Fruit fly (Drosophila melanogaster) whole organism, embryonic: Measurements from ENCODE around the gene CG5043.

Experiments
- BEAF-32 ChIP-seq: fragments of 200-800 bp; sonication (Bioruptor generic); optimal IDR thresholded peaks from 3 replicates; lab custom pipeline; 2017; ENCODE audit warnings: missing biosample characterization, missing genetic modification characterization, mild to moderate bottlenecking, moderate library complexity, missing genetic modification reagents
- C15 ChIP-seq: fragments of 200-800 bp; sonication (Bioruptor generic); IDR thresholded peaks from 3 replicates; pipeline ENCODE4 v1.3.6; 2022; ENCODE audit warnings: missing biosample characterization, missing genetic modification characterization
- CG10147 ChIP-seq: fragments of 200-800 bp; sonication (Bioruptor generic); optimal IDR thresholded peaks from 2 replicates; lab custom pipeline; 2019; ENCODE audit warnings: missing biosample characterization, mild to moderate bottlenecking, missing genetic modification characterization, moderate library complexity
- CG10979 ChIP-seq: fragments of 200-800 bp; sonication (Bioruptor generic); optimal IDR thresholded peaks from 2 replicates; lab custom pipeline; 2018; ENCODE audit warnings: missing biosample characterization, mild to moderate bottlenecking, missing genetic modification characterization, moderate library complexity
- CG11093 ChIP-seq: fragments of 200-800 bp; sonication (Bioruptor generic); IDR thresholded peaks from 3 replicates; pipeline ENCODE4 v1.3.6; 2022; ENCODE audit warnings: missing biosample characterization, missing genetic modification characterization
- CG12219 ChIP-seq: fragments of 200-800 bp; sonication (Bioruptor generic); optimal IDR thresholded peaks from 3 replicates; lab custom pipeline; 2018; ENCODE audit warnings: missing biosample characterization, mild to moderate bottlenecking, missing genetic modification characterization
- CG14710 ChIP-seq: fragments of 200-800 bp; sonication (Bioruptor generic); optimal IDR thresholded peaks from 3 replicates; lab custom pipeline; 2019; ENCODE audit warnings: missing biosample characterization, mild to moderate bottlenecking, missing genetic modification characterization, moderate library complexity
- CG15479 ChIP-seq: fragments of 200-800 bp; sonication (Bioruptor generic); optimal IDR thresholded peaks from 3 replicates; lab custom pipeline; 2019; ENCODE audit warnings: missing biosample characterization, mild to moderate bottlenecking, missing genetic modification characterization, moderate library complexity
- CG15514 ChIP-seq: fragments of 200-800 bp; sonication (Bioruptor generic); optimal IDR thresholded peaks from 3 replicates; lab custom pipeline; 2017; ENCODE audit warnings: missing biosample characterization, missing genetic modification characterization, mild to moderate bottlenecking, moderate library complexity, missing genetic modification reagents
- CG16815 ChIP-seq: fragments of 200-800 bp; sonication (Bioruptor generic); optimal IDR thresholded peaks from 3 replicates; lab custom pipeline; 2017; ENCODE audit warnings: missing biosample characterization, mild to moderate bottlenecking, missing genetic modification characterization
- CG2116 ChIP-seq: fragments of 200-800 bp; sonication (Bioruptor generic); optimal IDR thresholded peaks from 3 replicates; lab custom pipeline; 2018; ENCODE audit warnings: missing biosample characterization, mild to moderate bottlenecking, missing genetic modification characterization
- CG2120 ChIP-seq: fragments of 200-800 bp; sonication (Bioruptor generic); optimal IDR thresholded peaks from 3 replicates; lab custom pipeline; 2016; ENCODE audit warnings: missing biosample characterization, missing genetic modification characterization
- CG2712 ChIP-seq: fragments of 200-800 bp; optimal IDR thresholded peaks from 3 replicates; lab custom pipeline; 2019; ENCODE audit warnings: missing biosample characterization, mild to moderate bottlenecking, missing genetic modification characterization, moderate library complexity
- CG30020 ChIP-seq: fragments of 200-800 bp; optimal IDR thresholded peaks from 2 replicates; lab custom pipeline; 2019; ENCODE audit warnings: missing biosample characterization, mild to moderate bottlenecking, missing genetic modification characterization, moderate library complexity
- CG30431 ChIP-seq: fragments of 200-800 bp; sonication (Bioruptor generic); optimal IDR thresholded peaks from 2 replicates; lab custom pipeline; 2017; ENCODE audit warnings: missing biosample characterization, missing genetic modification characterization
- CG32532 ChIP-seq: fragments of 200-800 bp; sonication (Bioruptor generic); IDR thresholded peaks from 2 replicates; pipeline ENCODE4 v1.3.6; 2022; ENCODE audit warnings: missing biosample characterization, missing genetic modification characterization
- CG4730 ChIP-seq: fragments of 200-800 bp; sonication (Bioruptor generic); IDR thresholded peaks from 2 replicates; pipeline ENCODE4 v1.3.6; 2022; ENCODE audit warnings: missing biosample characterization, missing genetic modification characterization
- CG6254 ChIP-seq: fragments of 200-800 bp; sonication (Bioruptor generic); optimal IDR thresholded peaks from 3 replicates; lab custom pipeline; 2017; ENCODE audit warnings: mild to moderate bottlenecking, missing biosample characterization, missing genetic modification reagents, missing genetic modification characterization
- CG6765 ChIP-seq: fragments of 200-800 bp; sonication (Bioruptor generic); optimal IDR thresholded peaks from 3 replicates; lab custom pipeline; 2017; ENCODE audit warnings: missing biosample characterization, mild to moderate bottlenecking, missing genetic modification characterization
- CG6813 ChIP-seq: fragments of 200-800 bp; sonication (Bioruptor generic); optimal IDR thresholded peaks from 2 replicates; lab custom pipeline; 2017; ENCODE audit warnings: missing biosample characterization, missing genetic modification characterization, mild to moderate bottlenecking, moderate library complexity, missing genetic modification reagents
- CG7745 ChIP-seq: fragments of 200-800 bp; sonication (Bioruptor generic); optimal IDR thresholded peaks from 2 replicates; lab custom pipeline; 2018; ENCODE audit warnings: missing biosample characterization, mild to moderate bottlenecking, missing genetic modification characterization, moderate library complexity
- CTCF ChIP-seq: fragments of 200-800 bp; sonication (Bioruptor generic); optimal IDR thresholded peaks from 2 replicates; lab custom pipeline; 2017; ENCODE audit warnings: missing biosample characterization, mild to moderate bottlenecking, missing genetic modification characterization, moderate library complexity
- CoRest ChIP-seq: fragments of 200-800 bp; sonication (Bioruptor generic); optimal IDR thresholded peaks from 3 replicates; lab custom pipeline; 2018; ENCODE audit warnings: missing biosample characterization, mild to moderate bottlenecking, missing genetic modification characterization, moderate library complexity
- Dad ChIP-seq: fragments of 200-800 bp; sonication (Bioruptor generic); optimal IDR thresholded peaks from 3 replicates; lab custom pipeline; 2016; ENCODE audit warnings: missing biosample characterization, missing genetic modification characterization
- Deaf1 ChIP-seq: fragments of 200-800 bp; optimal IDR thresholded peaks from 3 replicates; lab custom pipeline; 2019; ENCODE audit warnings: missing biosample characterization, mild to moderate bottlenecking, missing genetic modification characterization, moderate library complexity
- Lhr ChIP-seq: fragments of 200-800 bp; sonication (Bioruptor generic); optimal IDR thresholded peaks from 3 replicates; lab custom pipeline; 2017; ENCODE audit warnings: mild to moderate bottlenecking, missing biosample characterization, missing genetic modification reagents, missing genetic modification characterization
- Myb ChIP-seq: fragments of 200-800 bp; sonication (Bioruptor generic); optimal IDR thresholded peaks from 2 replicates; lab custom pipeline; 2016; ENCODE audit warnings: missing biosample characterization, missing genetic modification characterization
- Side ChIP-seq: fragments of 200-800 bp; sonication (Bioruptor generic); optimal IDR thresholded peaks from 2 replicates; lab custom pipeline; 2016; ENCODE audit warnings: missing biosample characterization, missing genetic modification characterization
- Six4 ChIP-seq: fragments of 200-800 bp; sonication (Bioruptor generic); optimal IDR thresholded peaks from 2 replicates; lab custom pipeline; 2016; ENCODE audit warnings: missing biosample characterization, missing genetic modification characterization
- Sry-β ChIP-seq: fragments of 200-800 bp; sonication (Bioruptor generic); optimal IDR thresholded peaks from 2 replicates; lab custom pipeline; 2018; ENCODE audit warnings: missing biosample characterization, mild to moderate bottlenecking, missing genetic modification characterization, moderate library complexity
- ara ChIP-seq: fragments of 200-800 bp; sonication (Bioruptor generic); IDR thresholded peaks from 2 replicates; pipeline ENCODE4 v1.3.6; 2022; ENCODE audit warnings: missing biosample characterization, missing genetic modification characterization
- ato ChIP-seq: fragments of 200-800 bp; sonication (Bioruptor generic); IDR thresholded peaks from 2 replicates; pipeline ENCODE4 v1.3.6; 2022; ENCODE audit warnings: missing biosample characterization, missing genetic modification characterization; ENCODE audit not compliant: partially characterized antibody
- bigmax ChIP-seq: fragments of 200-800 bp; sonication (Bioruptor generic); optimal IDR thresholded peaks from 2 replicates; lab custom pipeline; 2018; ENCODE audit warnings: missing biosample characterization, mild to moderate bottlenecking, missing genetic modification characterization
- bowl ChIP-seq: fragments of 200-800 bp; sonication (Bioruptor generic); IDR thresholded peaks from 2 replicates; pipeline ENCODE4 v1.3.6; 2022; ENCODE audit warnings: missing biosample characterization, missing genetic modification characterization
- cas ChIP-seq: fragments of 200-800 bp; sonication (Bioruptor generic); IDR thresholded peaks from 2 replicates; pipeline ENCODE4 v1.3.6; 2022; ENCODE audit warnings: missing biosample characterization, missing genetic modification characterization
- chm ChIP-seq: fragments of 200-800 bp; sonication (Bioruptor generic); IDR thresholded peaks from 2 replicates; pipeline ENCODE4 v1.3.6; 2022; ENCODE audit warnings: missing biosample characterization, missing genetic modification characterization
- ci ChIP-seq: fragments of 200-800 bp; sonication (Bioruptor generic); IDR thresholded peaks from 3 replicates; pipeline ENCODE4 v1.3.6; 2022; ENCODE audit warnings: missing biosample characterization, missing genetic modification characterization
- dm ChIP-seq: fragments of 200-800 bp; sonication (Bioruptor generic); optimal IDR thresholded peaks from 3 replicates; lab custom pipeline; 2016; ENCODE audit warnings: missing biosample characterization, missing genetic modification characterization
- ham ChIP-seq: fragments of 200-800 bp; sonication (Bioruptor generic); IDR thresholded peaks from 2 replicates; pipeline ENCODE4 v1.3.6; 2022; ENCODE audit warnings: missing biosample characterization, missing genetic modification characterization
- her ChIP-seq: fragments of 200-800 bp; sonication (Bioruptor generic); optimal IDR thresholded peaks from 2 replicates; lab custom pipeline; 2016; ENCODE audit warnings: missing biosample characterization, missing genetic modification characterization
- jumu ChIP-seq: fragments of 200-800 bp; sonication (Bioruptor generic); optimal IDR thresholded peaks from 3 replicates; lab custom pipeline; 2016; ENCODE audit warnings: missing biosample characterization, missing genetic modification characterization
- otp ChIP-seq: fragments of 200-800 bp; sonication (Bioruptor generic); IDR thresholded peaks from 3 replicates; pipeline ENCODE4, ENCODE4 v1.3.6; 2022; ENCODE audit warnings: missing biosample characterization, missing genetic modification characterization
- pfk ChIP-seq: fragments of 200-800 bp; sonication (Bioruptor generic); optimal IDR thresholded peaks from 2 replicates; lab custom pipeline; 2018; ENCODE audit warnings: missing biosample characterization, mild to moderate bottlenecking, missing genetic modification characterization, moderate library complexity
- run ChIP-seq: fragments of 200-800 bp; sonication (Bioruptor generic); optimal IDR thresholded peaks from 3 replicates; lab custom pipeline; 2018; ENCODE audit warnings: missing biosample characterization, mild to moderate bottlenecking, missing genetic modification characterization
- schlank ChIP-seq: fragments of 200-800 bp; sonication (Bioruptor generic); optimal IDR thresholded peaks from 2 replicates; lab custom pipeline; 2018; ENCODE audit warnings: missing biosample characterization, mild to moderate bottlenecking, missing genetic modification characterization
- sim ChIP-seq: fragments of 200-800 bp; sonication (Bioruptor generic); IDR thresholded peaks from 2 replicates; pipeline ENCODE4 v1.3.6; 2022; ENCODE audit warnings: missing biosample characterization, missing genetic modification characterization
- sisA ChIP-seq: fragments of 200-800 bp; sonication (Bioruptor generic); IDR thresholded peaks from 2 replicates; pipeline ENCODE4 v1.3.6; 2022; ENCODE audit warnings: missing biosample characterization, missing genetic modification characterization
- sna ChIP-seq: fragments of 200-800 bp; sonication (Bioruptor generic); IDR thresholded peaks from 2 replicates; pipeline ENCODE4 v1.3.6; 2022; ENCODE audit warnings: missing biosample characterization, missing genetic modification characterization; ENCODE audit not compliant: partially characterized antibody

The CG5043 gene

dm6 chr2L:17477710-17478109, 44.0 kb downstream of the CG5043 start, which contains the start of gene cass (continued):
- peak; percentile 63 for TF ChIP-seq CG15514
- TF ChIP-seq ato (GFP tag; lab: Robert Waterston, UW): peak; percentile 89
- no peak for TF ChIP-seq CG30431 (GFP tag; lab: Kevin White, UChicago)
- no peak for TF ChIP-seq CG4730 (GFP tag; lab: Robert Waterston, UW)
- peak; percentile 13 for TF ChIP-seq Deaf1 (tag; lab: Kevin White, UChicago)
- TF ChIP-seq ci: no peak; the same call in 2 of the 3 replicates
- TF ChIP-seq bowl (GFP tag; lab: Robert Waterston, UW): no peak

- peak; percentile 91 for TF ChIP-seq CG6765 (GFP tag; lab: Kevin White, UChicago)
- TF ChIP-seq CG10979 (tag; lab: Kevin White, UChicago): peak; percentile 96
- TF ChIP-seq Side (GFP tag; lab: Kevin White, UChicago): peak; percentile 72
- peak; percentile 77 for TF ChIP-seq Deaf1 (tag; lab: Kevin White, UChicago)
- TF ChIP-seq her: peak; percentile 28
- TF ChIP-seq BEAF-32: peak; percentile 51
- peak; percentile 99 for TF ChIP-seq ara (GFP tag; lab: Robert Waterston, UW)
- peak; percentile 52 for TF ChIP-seq CG7745 (tag; lab: Kevin White, UChicago)
- TF ChIP-seq Sry-β (GFP tag; lab: Kevin White, UChicago): peak; percentile 63
- peak; percentile 85 for TF ChIP-seq CG30020 (tag; lab: Kevin White, UChicago)
- peak; percentile 64 for TF ChIP-seq CTCF (GFP tag; lab: Kevin White, UChicago)
- 0 out of 2 replicates have a peak, but pooled peaks have one; percentile 40 for TF ChIP-seq sna
- peak; percentile 98 for TF ChIP-seq CoRest (tag; lab: Kevin White, UChicago)
- peak; percentile 95 for TF ChIP-seq CG14710 (tag; lab: Kevin White, UChicago)
- peak; percentile 93 for TF ChIP-seq Lhr (GFP tag; lab: Kevin White, UChicago)
- TF ChIP-seq run (tag; lab: Kevin White, UChicago): peak; percentile 92
- TF ChIP-seq bigmax (GFP tag; lab: Kevin White, UChicago): peak; percentile 75
- TF ChIP-seq C15 (GFP tag; lab: Robert Waterston, UW): peak; percentile 98
- peak; percentile 99 for TF ChIP-seq CG32532 (GFP tag; lab: Robert Waterston, UW)
- peak; percentile 99 for TF ChIP-seq CG11093 (GFP tag; lab: Robert Waterston, UW)
- peak; percentile 98 for TF ChIP-seq bowl (GFP tag; lab: Robert Waterston, UW)
- peak; percentile 97 for TF ChIP-seq sim (GFP tag; lab: Robert Waterston, UW)
- TF ChIP-seq CG10147 (GFP tag; lab: Kevin White, UChicago): peak; percentile 96
- peak; percentile 65 for TF ChIP-seq dm (GFP tag; lab: Kevin White, UChicago)
- peak; percentile 95 for TF ChIP-seq Six4 (GFP tag; lab: Kevin White, UChicago)
- peak; percentile 85 for TF ChIP-seq Dad (GFP tag; lab: Kevin White, UChicago)
- TF ChIP-seq chm (GFP tag; lab: Robert Waterston, UW): peak; percentile 99
- peak; percentile 94 for TF ChIP-seq schlank (tag; lab: Kevin White, UChicago)
- peak; percentile 42; the same call in 1 of the 2 replicates for TF ChIP-seq ato (GFP tag; lab: Robert Waterston, UW)
- peak; percentile 98 for TF ChIP-seq cas (GFP tag; lab: Robert Waterston, UW)
- TF ChIP-seq CG6254 (GFP tag; lab: Kevin White, UChicago): peak; percentile 94
- peak; percentile 95 for TF ChIP-seq CG12219 (GFP tag; lab: Kevin White, UChicago)
- peak; percentile 69 for TF ChIP-seq jumu (GFP tag; lab: Kevin White, UChicago)
- TF ChIP-seq CG6813 (GFP tag; lab: Kevin White, UChicago): peak; percentile 95
- peak; percentile 98 for TF ChIP-seq CG2120 (GFP tag; lab: Kevin White, UChicago)
- peak; percentile 26 for TF ChIP-seq CG15479 (GFP tag; lab: Kevin White, UChicago)
- peak; percentile 88 for TF ChIP-seq CG2116 (GFP tag; lab: Kevin White, UChicago)
- peak; percentile 70 for TF ChIP-seq Myb
- peak; percentile 98 for TF ChIP-seq CG16815
- TF ChIP-seq ham (GFP tag; lab: Robert Waterston, UW): peak; percentile 96
- peak; percentile 98 for TF ChIP-seq otp (GFP tag; lab: Robert Waterston, UW)
- TF ChIP-seq sisA (GFP tag; lab: Robert Waterston, UW): peak; percentile 98
- TF ChIP-seq CG2712 (tag; lab: Kevin White, UChicago): peak; percentile 98
- no peak for TF ChIP-seq pfk
Observed at dm6 chr2L:17480943-17481580, 47.4 kb downstream of the CG5043 start, which contains the start of the genes fws and Lamtor3. Gene fws (minus strand): TSS chr2L:17481029. Gene Lamtor3 (plus strand): TSS chr2L:17481231.
